Worm (Caenorhabditis elegans): ENCODE measurements around the gene ceh-38.

DNA sequence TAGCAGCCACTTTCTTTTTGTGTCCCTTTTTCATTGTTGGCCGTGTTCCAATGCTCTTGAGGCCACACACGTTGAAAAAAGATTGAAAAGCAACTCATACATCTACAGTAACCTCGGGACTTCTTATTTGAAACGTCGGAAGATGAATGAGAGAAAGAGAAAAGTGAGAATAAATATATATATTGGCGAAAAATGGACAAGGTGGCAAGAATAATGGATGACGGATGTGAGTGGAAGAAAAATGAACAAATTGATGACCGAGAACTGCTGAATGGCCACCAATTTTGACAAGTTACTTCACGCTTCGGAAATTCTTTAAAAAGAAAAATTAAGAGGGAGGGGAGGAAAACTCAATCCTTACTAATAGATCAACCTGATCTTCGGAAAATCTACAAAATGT is 6.8 kb downstream of the ceh-38 start:
- TF ChIP-seq ceh-83 (GFP tag; optimal IDR thresholded peaks at IDR 0.05): no peak
- no peak for TF ChIP-seq sptf-1 (tag; optimal IDR thresholded peaks at IDR 0.05)
- TF ChIP-seq elt-3 (tag; optimal IDR thresholded peaks at IDR 0.05): no peak
- TF ChIP-seq ztf-11 (tag; optimal IDR thresholded peaks at IDR 0.05): no peak
- no peak for TF ChIP-seq nhr-76 (tag; optimal IDR thresholded peaks at IDR 0.05)
